Worm (Caenorhabditis elegans) whole organism, L4 larva: Measurements from ENCODE around the gene lgc-6.
A peak's percentile ranks its signal among the peaks of the same experiment; 100 is the strongest.

Source experiments
- D1046.2 ChIP-seq: fragments of 200-800 bp; sonication (Bioruptor generic); IDR thresholded peaks from 2 replicates; pipeline ENCODE4 v1.3.6; 2022; ENCODE audit warnings: missing genetic modification characterization, missing compliant biosample characterization
- F44E2.7 ChIP-seq: fragments of 200-800 bp; sonication (Bioruptor generic); IDR thresholded peaks from 2 replicates; pipeline ENCODE4 v2.1.2; 2022; ENCODE audit warnings: missing genetic modification characterization, missing compliant biosample characterization
- T20F7.1 ChIP-seq: fragments of 200-800 bp; sonication (Bioruptor generic); optimal IDR thresholded peaks from 2 replicates; lab custom pipeline; 2018; ENCODE audit warnings: mild to moderate bottlenecking, missing genetic modification characterization, missing compliant biosample characterization
- Y105C5A.15 ChIP-seq: fragments of 200-800 bp; sonication (Bioruptor generic); IDR thresholded peaks from 2 replicates; pipeline ENCODE4 v1.3.6; 2022; ENCODE audit warnings: missing genetic modification characterization, missing compliant biosample characterization
- arid-1 ChIP-seq: fragments of 200-800 bp; sonication (Bioruptor generic); conservative IDR thresholded peaks from 2 replicates; pipeline ENCODE4 v1.3.6; 2022; ENCODE audit warnings: missing genetic modification reagents, missing genetic modification characterization, missing compliant biosample characterization
- ceh-20 ChIP-seq: fragments of 200-800 bp; sonication (Bioruptor generic); IDR thresholded peaks from 2 replicates; pipeline ENCODE4 v1.3.6; 2022; ENCODE audit warnings: missing genetic modification reagents, missing genetic modification characterization, missing compliant biosample characterization
- ceh-32 ChIP-seq: sonication (generic microtip); optimal IDR thresholded peaks from 2 replicates; lab custom pipeline; 2016; ENCODE audit warnings: mild to moderate bottlenecking, missing genetic modification characterization, missing compliant biosample characterization; ENCODE audit not compliant: poor library complexity
- ceh-44 ChIP-seq: fragments of 200-800 bp; sonication (Bioruptor generic); IDR thresholded peaks from 2 replicates; pipeline ENCODE4 v1.3.6; 2022; ENCODE audit warnings: missing genetic modification reagents, missing genetic modification characterization, missing compliant biosample characterization
- ceh-62 ChIP-seq: sonication (generic microtip); optimal IDR thresholded peaks from 2 replicates; lab custom pipeline; 2017; ENCODE audit warnings: missing biosample characterization, missing genetic modification characterization
- ceh-82 ChIP-seq: sonication (generic microtip); optimal IDR thresholded peaks from 2 replicates; lab custom pipeline; 2017; ENCODE audit warnings: missing biosample characterization, missing genetic modification characterization
- daf-12 ChIP-seq: fragments of 150-350 bp; optimal IDR thresholded peaks from 2 replicates; lab custom pipeline; 2014; ENCODE audit warnings: missing biosample characterization, missing genetic modification reagents, missing genetic modification characterization
- daf-16 ChIP-seq, 3 experiments: sonication (generic microtip); optimal IDR thresholded peaks; 2 replicates each; lab custom pipeline; 2016 to 2017; ENCODE audit warnings: missing genetic modification characterization in 3 of 3, missing genetic modification reagents in 3 of 3, mild to moderate bottlenecking in 2 of 3, missing compliant biosample characterization in 2 of 3, missing biosample characterization in 1 of 3, moderate library complexity in 1 of 3
- daf-19 ChIP-seq: fragments of 200-800 bp; sonication (Bioruptor generic); conservative IDR thresholded peaks from 2 replicates; pipeline ENCODE4 v1.3.6; 2022; ENCODE audit warnings: missing genetic modification characterization, missing compliant biosample characterization
- dmd-8 ChIP-seq: fragments of 200-800 bp; sonication (Bioruptor generic); IDR thresholded peaks from 2 replicates; pipeline ENCODE4 v1.3.6; 2022; ENCODE audit warnings: missing genetic modification characterization, missing compliant biosample characterization
- dmd-9 ChIP-seq: fragments of 200-800 bp; sonication (Bioruptor generic); IDR thresholded peaks from 2 replicates; pipeline ENCODE4 v1.3.6; 2022; ENCODE audit warnings: missing genetic modification reagents, missing genetic modification characterization, missing compliant biosample characterization
- dve-1 ChIP-seq: sonication (generic microtip); optimal IDR thresholded peaks from 2 replicates; lab custom pipeline; 2017; ENCODE audit warnings: antibody characterized with exemption, mild to moderate bottlenecking, missing genetic modification characterization, missing compliant biosample characterization; ENCODE audit not compliant: insufficient read depth
- egl-43 ChIP-seq: fragments of 200-800 bp; sonication (Bioruptor generic); IDR thresholded peaks from 2 replicates; pipeline ENCODE4 v1.3.6; 2022; ENCODE audit warnings: missing genetic modification reagents, missing genetic modification characterization, missing compliant biosample characterization
- fkh-10 ChIP-seq: fragments of 150-350 bp; optimal IDR thresholded peaks from 2 replicates; lab custom pipeline; 2014; ENCODE audit warnings: missing biosample characterization, missing genetic modification reagents, missing genetic modification characterization
- fos-1 ChIP-seq: fragments of 150-350 bp; optimal IDR thresholded peaks from 2 replicates; lab custom pipeline; 2014; ENCODE audit warnings: missing biosample characterization, missing genetic modification characterization
- hlh-11 ChIP-seq: fragments of 200-800 bp; sonication (Bioruptor generic); optimal IDR thresholded peaks from 2 replicates; lab custom pipeline; 2018; ENCODE audit warnings: mild to moderate bottlenecking, missing genetic modification characterization, missing compliant biosample characterization
- hlh-30 ChIP-seq: sonication (generic microtip); optimal IDR thresholded peaks from 2 replicates; lab custom pipeline; 2017; ENCODE audit warnings: antibody characterized with exemption, mild to moderate bottlenecking, missing genetic modification characterization, missing compliant biosample characterization; ENCODE audit not compliant: insufficient read depth
- lin-29 ChIP-seq: fragments of 200-800 bp; sonication (Bioruptor generic); IDR thresholded peaks from 2 replicates; pipeline ENCODE4 v1.3.6; 2022; ENCODE audit warnings: missing genetic modification reagents, missing genetic modification characterization, missing compliant biosample characterization
- lir-3 ChIP-seq: sonication (generic microtip); optimal IDR thresholded peaks from 2 replicates; lab custom pipeline; 2016; ENCODE audit warnings: mild to moderate bottlenecking, missing genetic modification characterization, missing compliant biosample characterization
- lsy-2 ChIP-seq, 2 experiments: fragments of 150-350 bp in 1 of 2; sonication (generic microtip) in 1 of 2; optimal IDR thresholded peaks; 2 replicates each; lab custom pipeline; 2014 to 2017; ENCODE audit warnings: missing biosample characterization in 2 of 2, missing genetic modification characterization in 2 of 2
- madf-5 ChIP-seq, 2 experiments: fragments of 200-800 bp; sonication (Bioruptor generic); IDR thresholded peaks; 2 replicates each; pipeline ENCODE4 v1.3.6; 2022; ENCODE audit warnings: missing compliant biosample characterization in 2 of 2, missing genetic modification characterization in 2 of 2
- mes-2 ChIP-seq: sonication (generic microtip); optimal IDR thresholded peaks from 2 replicates; lab custom pipeline; 2016; ENCODE audit warnings: missing genotype, mild to moderate bottlenecking, missing genetic modification characterization, missing compliant biosample characterization; ENCODE audit not compliant: poor library complexity, severe bottlenecking
- mxl-2 ChIP-seq: fragments of 200-800 bp; sonication (Bioruptor generic); conservative IDR thresholded peaks from 2 replicates; pipeline ENCODE4 v1.3.6; 2022; ENCODE audit warnings: missing genetic modification reagents, missing genetic modification characterization, missing compliant biosample characterization
- mxl-3 ChIP-seq: fragments of 200-800 bp; sonication (Bioruptor generic); optimal IDR thresholded peaks from 2 replicates; lab custom pipeline; 2018; ENCODE audit warnings: mild to moderate bottlenecking, missing genetic modification characterization, missing compliant biosample characterization
- nhr-102 ChIP-seq: sonication (generic microtip); optimal IDR thresholded peaks from 2 replicates; lab custom pipeline; 2016; ENCODE audit warnings: mild to moderate bottlenecking, missing genetic modification characterization, moderate library complexity, missing compliant biosample characterization
- nhr-11 ChIP-seq: fragments of 150-350 bp; optimal IDR thresholded peaks from 2 replicates; lab custom pipeline; 2014; ENCODE audit warnings: missing biosample characterization, missing genetic modification characterization
- nhr-111 ChIP-seq: fragments of 200-800 bp; sonication (Bioruptor generic); optimal IDR thresholded peaks from 2 replicates; lab custom pipeline; 2018; ENCODE audit warnings: mild to moderate bottlenecking, missing genetic modification characterization, missing compliant biosample characterization
- nhr-25 ChIP-seq: sonication (generic microtip); optimal IDR thresholded peaks from 2 replicates; lab custom pipeline; 2017; ENCODE audit warnings: missing genetic modification characterization, mild to moderate bottlenecking, missing compliant biosample characterization, antibody characterized with exemption, moderate library complexity, borderline replicate concordance; ENCODE audit not compliant: insufficient read depth
- nhr-28 ChIP-seq: fragments of 150-350 bp; optimal IDR thresholded peaks from 2 replicates; lab custom pipeline; 2014; ENCODE audit warnings: missing biosample characterization, missing genetic modification characterization
- nhr-41 ChIP-seq: fragments of 200-800 bp; sonication (Bioruptor generic); IDR thresholded peaks from 2 replicates; pipeline ENCODE4 v1.3.6; 2022; ENCODE audit warnings: missing genetic modification reagents, missing genetic modification characterization, missing compliant biosample characterization
- nhr-42 ChIP-seq: fragments of 200-800 bp; sonication (Bioruptor generic); IDR thresholded peaks from 2 replicates; pipeline ENCODE4 v1.3.6; 2022; ENCODE audit warnings: missing genetic modification characterization, missing compliant biosample characterization
- nhr-76 ChIP-seq: fragments of 150-350 bp; optimal IDR thresholded peaks from 2 replicates; lab custom pipeline; 2014; ENCODE audit warnings: missing biosample characterization, missing genetic modification characterization
- saeg-2 ChIP-seq: fragments of 200-800 bp; sonication (Bioruptor generic); IDR thresholded peaks from 2 replicates; pipeline ENCODE4 v1.3.6; 2022; ENCODE audit warnings: missing genetic modification reagents, missing genetic modification characterization, missing compliant biosample characterization
- snpc-1.2 ChIP-seq: fragments of 200-800 bp; sonication (Bioruptor generic); IDR thresholded peaks from 2 replicates; pipeline ENCODE4 v1.3.6; 2022; ENCODE audit warnings: missing genetic modification reagents, missing genetic modification characterization, missing compliant biosample characterization
- snpc-4 ChIP-seq: fragments of 150-350 bp; optimal IDR thresholded peaks from 2 replicates; lab custom pipeline; 2014; ENCODE audit warnings: missing biosample characterization, missing genetic modification characterization
- spr-3 ChIP-seq: fragments of 200-800 bp; sonication (Bioruptor generic); optimal IDR thresholded peaks from 2 replicates; lab custom pipeline; 2018; ENCODE audit warnings: mild to moderate bottlenecking, missing genetic modification characterization, missing compliant biosample characterization
- tag-97 ChIP-seq: fragments of 200-800 bp; sonication (Bioruptor generic); IDR thresholded peaks from 2 replicates; pipeline ENCODE4 v1.3.6; 2022; ENCODE audit warnings: missing genetic modification characterization, missing compliant biosample characterization
- tra-1 ChIP-seq: fragments of 200-800 bp; sonication (Bioruptor generic); IDR thresholded peaks from 2 replicates; pipeline ENCODE4 v1.3.6; 2022; ENCODE audit warnings: missing genetic modification reagents, missing genetic modification characterization, missing compliant biosample characterization
- unc-39 ChIP-seq: sonication (generic microtip); optimal IDR thresholded peaks from 2 replicates; lab custom pipeline; 2017; ENCODE audit warnings: missing biosample characterization, missing genetic modification characterization
- zfp-2 ChIP-seq: sonication (generic microtip); optimal IDR thresholded peaks from 2 replicates; lab custom pipeline; 2016; ENCODE audit warnings: mild to moderate bottlenecking, missing genetic modification characterization, missing compliant biosample characterization
- zip-11 ChIP-seq: fragments of 200-800 bp; sonication (Bioruptor generic); IDR thresholded peaks from 2 replicates; pipeline ENCODE4 v1.3.6; 2022; ENCODE audit warnings: missing genetic modification characterization, missing compliant biosample characterization
- ztf-11 ChIP-seq: fragments of 150-350 bp; optimal IDR thresholded peaks from 2 replicates; lab custom pipeline; 2014; ENCODE audit warnings: missing biosample characterization, missing genetic modification characterization

lgc-6 gene

ce11 chrIV:8375381-8375780 is 35.6 kb downstream of the lgc-6 start (continued):
- TF ChIP-seq T20F7.1: peak; percentile 73
- peak; percentile 51 for TF ChIP-seq spr-3 (GFP tag; lab: Kevin White, UChicago)
- TF ChIP-seq nhr-25 (tag; lab: Kevin White, UChicago): no peak
- peak; percentile 57; the same call in 1 of the 2 replicates for TF ChIP-seq ceh-20 (GFP tag; lab: Robert Waterston, UW)
- TF ChIP-seq lir-3 (tag; lab: Kevin White, UChicago): peak; percentile 29
- TF ChIP-seq dve-1: peak; percentile 76
- TF ChIP-seq daf-19 (GFP tag; lab: Robert Waterston, UW): peak; percentile 88
- peak; percentile 64 for TF ChIP-seq hlh-30
- peak; percentile 57; the same call in 1 of the 2 replicates for TF ChIP-seq tra-1 (GFP tag; lab: Robert Waterston, UW)
- TF ChIP-seq lin-29: no peak

DNA sequence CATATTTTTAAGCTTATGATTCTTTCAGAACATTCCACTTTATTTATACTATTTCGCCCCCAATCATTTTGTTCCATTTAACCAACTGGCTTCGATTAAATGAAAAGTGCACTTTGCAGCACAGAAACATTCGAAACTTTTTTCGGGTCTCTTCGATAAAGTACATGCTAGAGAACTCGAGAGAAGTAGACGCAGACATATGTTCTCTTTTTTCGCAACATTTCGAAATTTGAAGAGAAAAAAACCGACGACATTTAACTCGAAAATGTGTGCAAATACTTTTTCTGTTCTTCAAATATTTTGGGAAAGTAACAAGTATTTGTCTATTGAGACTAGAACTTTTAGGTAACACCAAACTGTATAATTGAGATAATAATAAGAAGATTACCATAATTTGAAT is 37.2 kb downstream of the lgc-6 start:
- TF ChIP-seq lsy-2 (tag; optimal IDR thresholded peaks at IDR 0.05; lab: Kevin White, UChicago) (peak in 1 of 2 experiments; percentile 19), mes-2 (tag; lab: Kevin White, UChicago) (peak; percentile 12), daf-16 (GFP tag; optimal IDR thresholded peaks at IDR 0.05; lab: Kevin White, UChicago) (peak in 1 of 2 experiments; percentile 3), daf-16 (tag; optimal IDR thresholded peaks at IDR 0.05; lab: Kevin White, UChicago) (no peak), D1046.2 (no peak), dve-1 (peak; percentile 3)
- TF ChIP-seq, all 104 proteins: peak for 4

ce11 chrIV:8377501-8377900 is 37.8 kb downstream of the lgc-6 start, which contains the start of gene D2096.7:
D2096.7 (minus strand) TSS chrIV:8377630.
- TF ChIP-seq ceh-32 (tag; lab: Kevin White, UChicago) (no peak), dve-1 (no peak), nhr-41 (no peak), zfp-2 (tag; lab: Kevin White, UChicago) (no peak), Y105C5A.15 (GFP tag; lab: Robert Waterston, UW) (peak; percentile 89), hlh-11 (tag; lab: Kevin White, UChicago) (no peak), ceh-44 (GFP tag; lab: Robert Waterston, UW) (no peak), daf-12 (tag; lab: Kevin White, UChicago) (no peak), nhr-28 (tag; lab: Kevin White, UChicago) (no peak), nhr-102 (tag; lab: Kevin White, UChicago) (peak; percentile 58), dmd-9 (GFP tag; lab: Robert Waterston, UW) (no peak), nhr-11 (no peak), ztf-11 (no peak), F44E2.7 (GFP tag; lab: Robert Waterston, UW) (no peak), tag-97 (GFP tag; lab: Robert Waterston, UW) (no peak), tra-1 (GFP tag; lab: Robert Waterston, UW) (no peak; the same call in 1 of the 2 replicates), mxl-2 (0 out of 2 replicates have a peak, but pooled peaks have one; percentile 41), spr-3 (GFP tag; lab: Kevin White, UChicago) (peak; percentile 42), nhr-76 (tag; lab: Kevin White, UChicago) (no peak), dmd-8 (peak; percentile 64; the same call in 1 of the 2 replicates), mxl-3 (GFP tag; lab: Kevin White, UChicago) (peak; percentile 39), snpc-1.2 (GFP tag; lab: Robert Waterston, UW) (peak; percentile 90), fkh-10 (GFP tag; lab: Kevin White, UChicago) (no peak), egl-43 (peak; percentile 69), ceh-62 (tag; lab: Kevin White, UChicago) (no peak), ceh-82 (tag; lab: Kevin White, UChicago) (no peak), saeg-2 (GFP tag; lab: Robert Waterston, UW) (peak; percentile 47; the same call in 1 of the 2 replicates), unc-39 (no peak), madf-5 (GFP tag; IDR thresholded peaks at IDR 0.05; lab: Robert Waterston, UW) (peak; percentile 56 to 88; a peak in 2 of 4 replicates), snpc-4 (tag; lab: Kevin White, UChicago) (no peak), arid-1 (GFP tag; lab: Robert Waterston, UW) (peak; percentile 76), nhr-111 (GFP tag; lab: Kevin White, UChicago) (no peak), nhr-25 (tag; lab: Kevin White, UChicago) (no peak), mes-2 (tag; lab: Kevin White, UChicago) (peak; percentile 28), nhr-42 (GFP tag; lab: Robert Waterston, UW) (no peak), fos-1 (tag; lab: Kevin White, UChicago) (no peak), ceh-20 (GFP tag; lab: Robert Waterston, UW) (no peak), zip-11 (GFP tag; lab: Robert Waterston, UW) (no peak)
